Fruit fly (Drosophila melanogaster) whole organism, embryonic: ENCODE results near the gene CG12116.

ENCODE experiments used
- CG11085 ChIP-seq: fragments of 200-800 bp; sonication (Bioruptor generic); IDR thresholded peaks from 2 replicates; pipeline ENCODE4 v1.3.6; 2022; ENCODE audit warnings: missing biosample characterization, missing genetic modification characterization
- CG11504 ChIP-seq: fragments of 200-800 bp; sonication (Bioruptor generic); optimal IDR thresholded peaks from 3 replicates; lab custom pipeline; 2019; ENCODE audit warnings: missing biosample characterization, mild to moderate bottlenecking, missing genetic modification characterization, moderate library complexity
- CG11695 ChIP-seq: fragments of 200-800 bp; sonication (Bioruptor generic); IDR thresholded peaks from 3 replicates; pipeline ENCODE4 v1.3.6; 2022; ENCODE audit warnings: missing biosample characterization, missing genetic modification characterization
- CG12659 ChIP-seq: fragments of 200-800 bp; sonication (Bioruptor generic); optimal IDR thresholded peaks from 3 replicates; lab custom pipeline; 2017; ENCODE audit warnings: mild to moderate bottlenecking, missing biosample characterization, missing genetic modification reagents, missing genetic modification characterization
- CG14014 ChIP-seq: fragments of 200-800 bp; sonication (Bioruptor generic); IDR thresholded peaks from 2 replicates; pipeline ENCODE4 v1.3.6; 2022; ENCODE audit warnings: missing biosample characterization, missing genetic modification characterization
- CG14667 ChIP-seq: fragments of 200-800 bp; sonication (Bioruptor generic); IDR thresholded peaks from 2 replicates; pipeline ENCODE4 v1.3.6; 2022; ENCODE audit warnings: missing biosample characterization, missing genetic modification characterization
- CG1602 ChIP-seq: fragments of 200-800 bp; sonication (Bioruptor generic); optimal IDR thresholded peaks from 3 replicates; lab custom pipeline; 2016; ENCODE audit warnings: missing biosample characterization, missing genetic modification characterization
- CG17829 ChIP-seq: fragments of 200-800 bp; optimal IDR thresholded peaks from 2 replicates; lab custom pipeline; 2019; ENCODE audit warnings: missing biosample characterization, mild to moderate bottlenecking, missing genetic modification characterization, moderate library complexity
- CG18011 ChIP-seq: fragments of 200-800 bp; sonication (Bioruptor generic); optimal IDR thresholded peaks from 2 replicates; lab custom pipeline; 2017; ENCODE audit warnings: missing biosample characterization, missing genetic modification characterization, mild to moderate bottlenecking, moderate library complexity, missing genotype
- CG18262 ChIP-seq: fragments of 200-800 bp; optimal IDR thresholded peaks from 3 replicates; lab custom pipeline; 2019; ENCODE audit warnings: missing biosample characterization, mild to moderate bottlenecking, missing genetic modification characterization, moderate library complexity
- CG18476 ChIP-seq: fragments of 200-800 bp; sonication (Bioruptor generic); optimal IDR thresholded peaks from 2 replicates; lab custom pipeline; 2016; ENCODE audit warnings: missing biosample characterization, mild to moderate bottlenecking, missing genetic modification characterization
- CG4404 ChIP-seq: fragments of 200-800 bp; sonication (Bioruptor generic); IDR thresholded peaks from 2 replicates; pipeline ENCODE4 v1.3.6; 2022; ENCODE audit warnings: missing biosample characterization, missing genetic modification characterization
- CG6689 ChIP-seq: fragments of 200-800 bp; sonication (Bioruptor generic); IDR thresholded peaks from 2 replicates; pipeline ENCODE4 v1.3.6; 2022; ENCODE audit warnings: missing biosample characterization, missing genetic modification characterization
- CG8089 ChIP-seq: fragments of 200-800 bp; sonication (Bioruptor generic); optimal IDR thresholded peaks from 3 replicates; lab custom pipeline; 2016; ENCODE audit warnings: missing biosample characterization, missing genetic modification characterization
- CG8290 ChIP-seq, 3 experiments: fragments of 200-800 bp; sonication (Bioruptor generic); optimal IDR thresholded peaks; 2 replicates each; lab custom pipeline; 2016 to 2019; ENCODE audit warnings: missing biosample characterization in 3 of 3, missing genetic modification characterization in 3 of 3, mild to moderate bottlenecking in 2 of 3, moderate library complexity in 1 of 3
- CG8359 ChIP-seq: fragments of 200-800 bp; sonication (Bioruptor generic); optimal IDR thresholded peaks from 2 replicates; lab custom pipeline; 2017; ENCODE audit warnings: missing biosample characterization, mild to moderate bottlenecking, missing genetic modification characterization, borderline replicate concordance
- CG8388 ChIP-seq: fragments of 200-800 bp; sonication (Bioruptor generic); optimal IDR thresholded peaks from 2 replicates; lab custom pipeline; 2019; ENCODE audit warnings: missing biosample characterization, mild to moderate bottlenecking, missing genetic modification characterization, moderate library complexity
- CG9876 ChIP-seq: fragments of 200-800 bp; sonication (Bioruptor generic); optimal IDR thresholded peaks from 2 replicates; lab custom pipeline; 2016; ENCODE audit warnings: missing biosample characterization, missing genetic modification characterization
- Dfd ChIP-seq, 2 experiments: fragments of >200 bp; optimal IDR thresholded peaks; 2 replicates each; lab custom pipeline; 2017; ENCODE audit warnings: missing biosample characterization in 2 of 2, missing genetic modification characterization in 2 of 2
- Drgx ChIP-seq: fragments of 200-800 bp; sonication (Bioruptor generic); IDR thresholded peaks from 2 replicates; pipeline ENCODE4 v1.3.6; 2022; ENCODE audit warnings: missing biosample characterization, missing genetic modification characterization
- Fer2 ChIP-seq: fragments of 200-800 bp; sonication (Bioruptor generic); optimal IDR thresholded peaks from 2 replicates; lab custom pipeline; 2018; ENCODE audit warnings: missing biosample characterization, mild to moderate bottlenecking, missing genetic modification characterization, moderate library complexity
- HHEX ChIP-seq: fragments of 200-800 bp; sonication (Bioruptor generic); optimal IDR thresholded peaks from 3 replicates; lab custom pipeline; 2017; ENCODE audit warnings: missing biosample characterization, mild to moderate bottlenecking, missing genetic modification characterization, missing genetic modification reagents
- Hr78 ChIP-seq, 2 experiments: fragments of 200-800 bp in 1 of 2; fragments of >200 bp in 1 of 2; sonication (Bioruptor generic) in 1 of 2; optimal IDR thresholded peaks; 2 replicates each; lab custom pipeline; 2017 to 2019; ENCODE audit warnings: missing biosample characterization in 2 of 2, missing genetic modification characterization in 2 of 2, mild to moderate bottlenecking in 1 of 2, moderate library complexity in 1 of 2
- PHDP ChIP-seq: fragments of 200-800 bp; sonication (Bioruptor generic); optimal IDR thresholded peaks from 3 replicates; lab custom pipeline; 2018; ENCODE audit warnings: missing biosample characterization, mild to moderate bottlenecking, missing genetic modification characterization, moderate library complexity
- Rx ChIP-seq: fragments of 200-800 bp; sonication (Bioruptor generic); IDR thresholded peaks from 2 replicates; pipeline ENCODE4 v1.3.6; 2022; ENCODE audit warnings: missing biosample characterization, missing genetic modification characterization
- Stat92E ChIP-seq, 3 experiments: fragments of >200 bp in 2 of 3; fragments of 200-800 bp in 1 of 3; sonication (Bioruptor generic) in 1 of 3; optimal IDR thresholded peaks; 2 replicates each; lab custom pipeline; 2017 to 2019; ENCODE audit warnings: missing biosample characterization in 3 of 3, missing genetic modification characterization in 3 of 3, mild to moderate bottlenecking in 1 of 3, moderate library complexity in 1 of 3
- Trl ChIP-seq, 3 experiments: fragments of >200 bp in 2 of 3; fragments of 200-800 bp in 1 of 3; sonication (Bioruptor generic) in 1 of 3; optimal IDR thresholded peaks; 2 replicates in 1 of 3; 3 replicates in 2 of 3; lab custom pipeline; 2016 to 2017; ENCODE audit warnings: missing biosample characterization in 1 of 3, missing genetic modification characterization in 1 of 3
- YL-1 ChIP-seq: fragments of 200-800 bp; sonication (Bioruptor generic); optimal IDR thresholded peaks from 3 replicates; lab custom pipeline; 2017; ENCODE audit warnings: missing biosample characterization, mild to moderate bottlenecking, missing genetic modification characterization
- amos ChIP-seq: fragments of 200-800 bp; sonication (Bioruptor generic); IDR thresholded peaks from 2 replicates; pipeline ENCODE4 v1.3.6; 2022; ENCODE audit warnings: missing biosample characterization, missing genetic modification characterization; ENCODE audit not compliant: partially characterized antibody
- ara ChIP-seq: fragments of 200-800 bp; sonication (Bioruptor generic); IDR thresholded peaks from 2 replicates; pipeline ENCODE4 v1.3.6; 2022; ENCODE audit warnings: missing biosample characterization, missing genetic modification characterization
- bcd ChIP-seq: fragments of 200-800 bp; sonication (Bioruptor generic); optimal IDR thresholded peaks from 2 replicates; lab custom pipeline; 2017; ENCODE audit warnings: missing biosample characterization, mild to moderate bottlenecking, missing genetic modification characterization
- btn ChIP-seq: fragments of 200-800 bp; sonication (Bioruptor generic); optimal IDR thresholded peaks from 2 replicates; lab custom pipeline; 2016; ENCODE audit warnings: missing biosample characterization, missing genetic modification characterization
- dati ChIP-seq: fragments of 200-800 bp; sonication (Bioruptor generic); IDR thresholded peaks from 2 replicates; pipeline ENCODE4 v1.3.6; 2022; ENCODE audit warnings: missing biosample characterization, missing genetic modification characterization
- dpn ChIP-seq, 2 experiments: fragments of 200-800 bp; sonication (Bioruptor generic); optimal IDR thresholded peaks; 3 replicates each; lab custom pipeline; 2016; ENCODE audit warnings: missing biosample characterization in 2 of 2, missing genetic modification characterization in 2 of 2
- fd102C ChIP-seq: fragments of 200-800 bp; sonication (Bioruptor generic); optimal IDR thresholded peaks from 2 replicates; lab custom pipeline; 2018; ENCODE audit warnings: missing biosample characterization, mild to moderate bottlenecking, missing genetic modification characterization, moderate library complexity
- grau ChIP-seq: fragments of 200-800 bp; optimal IDR thresholded peaks from 3 replicates; lab custom pipeline; 2019; ENCODE audit warnings: missing biosample characterization, mild to moderate bottlenecking, missing genetic modification characterization, moderate library complexity
- kah ChIP-seq: fragments of 200-800 bp; sonication (Bioruptor generic); optimal IDR thresholded peaks from 2 replicates; lab custom pipeline; 2018; ENCODE audit warnings: missing biosample characterization, mild to moderate bottlenecking, missing genetic modification characterization
- lbe ChIP-seq: fragments of 200-800 bp; sonication (Bioruptor generic); optimal IDR thresholded peaks from 2 replicates; lab custom pipeline; 2016; ENCODE audit warnings: missing biosample characterization, mild to moderate bottlenecking, missing genetic modification characterization
- maf-S ChIP-seq: fragments of 200-800 bp; sonication (Bioruptor generic); optimal IDR thresholded peaks from 2 replicates; lab custom pipeline; 2016; ENCODE audit warnings: missing biosample characterization, missing genetic modification characterization
- pan ChIP-seq, 4 experiments: fragments of >200 bp in 3 of 4; fragments of 200-800 bp in 1 of 4; sonication (Bioruptor generic) in 1 of 4; optimal IDR thresholded peaks in 3 of 4; IDR thresholded peaks in 1 of 4; 2 replicates each; pipeline versions ENCODE4 v1.3.6 to Lab custom; 2017 to 2022; ENCODE audit warnings: missing biosample characterization in 2 of 4, missing genetic modification characterization in 2 of 4, mixed read lengths in 1 of 4
- peb ChIP-seq: fragments of 200-800 bp; sonication (Bioruptor generic); IDR thresholded peaks from 2 replicates; pipeline ENCODE4 v1.3.6; 2022; ENCODE audit warnings: missing biosample characterization, missing genetic modification characterization
- salm ChIP-seq: fragments of 200-800 bp; sonication (Bioruptor generic); optimal IDR thresholded peaks from 2 replicates; lab custom pipeline; 2018; ENCODE audit warnings: missing biosample characterization, mild to moderate bottlenecking, missing genetic modification characterization
- scrt ChIP-seq: fragments of 200-800 bp; sonication (Bioruptor generic); optimal IDR thresholded peaks from 2 replicates; lab custom pipeline; 2018; ENCODE audit warnings: missing biosample characterization, mild to moderate bottlenecking, missing genetic modification characterization, moderate library complexity
- so ChIP-seq: fragments of 200-800 bp; sonication (Bioruptor generic); IDR thresholded peaks from 3 replicates; pipeline ENCODE4 v1.3.6; 2022; ENCODE audit warnings: missing biosample characterization, missing genetic modification characterization
- ssp ChIP-seq: fragments of 200-800 bp; sonication (Bioruptor generic); IDR thresholded peaks from 2 replicates; pipeline ENCODE4 v1.3.6; 2022; ENCODE audit warnings: missing biosample characterization, missing genetic modification characterization
- trem ChIP-seq: fragments of 200-800 bp; optimal IDR thresholded peaks from 3 replicates; lab custom pipeline; 2019; ENCODE audit warnings: missing biosample characterization, mild to moderate bottlenecking, missing genetic modification characterization, moderate library complexity
- zfh1 ChIP-seq: fragments of 200-800 bp; sonication (Bioruptor generic); IDR thresholded peaks from 3 replicates; pipeline ENCODE4 v1.3.6; 2022; ENCODE audit warnings: missing biosample characterization, missing genetic modification characterization

Gene CG12116

dm6 chrX:8464378-8465036 lies 4.3 kb downstream of the CG12116 start, which contains the start of gene Sptr (continued):
- TF ChIP-seq CG18476 (GFP tag; lab: Kevin White, UChicago) = peak; percentile 81
- peak; percentile 80 for TF ChIP-seq ara
- peak; percentile 92 for TF ChIP-seq CG14014 (GFP tag; lab: Robert Waterston, UW)
- peak; percentile 80 for TF ChIP-seq CG17829 (tag; lab: Kevin White, UChicago)
- TF ChIP-seq pan (optimal IDR thresholded peaks at IDR 0.05; lab: Kevin White, UChicago) = no peak
- TF ChIP-seq pan (GFP tag; optimal IDR thresholded peaks at IDR 0.05 in 1 of 2, IDR thresholded peaks at IDR 0.05 in 1 of 2) = peak in 1 of 2 experiments; percentile 94
- TF ChIP-seq so (GFP tag; lab: Robert Waterston, UW) = peak; percentile 91
- TF ChIP-seq CG18011 (GFP tag; lab: Kevin White, UChicago) = peak; percentile 92
- TF ChIP-seq scrt (GFP tag; lab: Kevin White, UChicago) = peak; percentile 89
- TF ChIP-seq CG12659 (GFP tag; lab: Kevin White, UChicago) = peak; percentile 92
- TF ChIP-seq Drgx (GFP tag; lab: Robert Waterston, UW) = peak; percentile 95
- peak; percentile 74 for TF ChIP-seq CG1602
- TF ChIP-seq CG6689 = peak; percentile 89
- peak; percentile 20 for TF ChIP-seq CG8290 (GFP tag; optimal IDR thresholded peaks at IDR 0.05; lab: Kevin White, UChicago)
- TF ChIP-seq CG8290 (tag; optimal IDR thresholded peaks at IDR 0.05; lab: Kevin White, UChicago) = peak in 1 of 2 experiments; percentile 80
- TF ChIP-seq PHDP (tag; lab: Kevin White, UChicago) = peak; percentile 93
- peak; percentile 60 for TF ChIP-seq CG8388 (GFP tag; lab: Kevin White, UChicago)
- TF ChIP-seq btn = no peak
- peak; percentile 35 to 75 for TF ChIP-seq Trl (optimal IDR thresholded peaks at IDR 0.05; lab: Kevin White, UChicago)
- TF ChIP-seq Trl (GFP tag; optimal IDR thresholded peaks at IDR 0.05; lab: Kevin White, UChicago) = peak; percentile 59
- TF ChIP-seq maf-S (GFP tag; lab: Kevin White, UChicago) = peak; percentile 62
- TF ChIP-seq ssp (GFP tag; lab: Robert Waterston, UW) = peak; percentile 72
- TF ChIP-seq CG9876 (GFP tag; lab: Kevin White, UChicago) = no peak
- TF ChIP-seq Hr78 (GFP tag; optimal IDR thresholded peaks at IDR 0.05; lab: Kevin White, UChicago) = peak in 1 of 2 experiments; percentile 63
- peak; percentile 65 for TF ChIP-seq CG4404
- TF ChIP-seq amos (GFP tag; lab: Robert Waterston, UW) = no peak
- peak; percentile 73 for TF ChIP-seq kah (GFP tag; lab: Kevin White, UChicago)
- peak; percentile 82 for TF ChIP-seq Rx (GFP tag; lab: Robert Waterston, UW)
- TF ChIP-seq CG11695 (GFP tag; lab: Robert Waterston, UW) = peak; percentile 93
- TF ChIP-seq CG11085 (GFP tag; lab: Robert Waterston, UW) = peak; percentile 83
- TF ChIP-seq HHEX (GFP tag; lab: Kevin White, UChicago) = peak; percentile 90
- TF ChIP-seq CG11504 = peak; percentile 91
- TF ChIP-seq YL-1 = peak; percentile 43
- TF ChIP-seq CG18262 (tag; lab: Kevin White, UChicago) = peak; percentile 75
- TF ChIP-seq Dfd (GFP tag; optimal IDR thresholded peaks at IDR 0.05; lab: Kevin White, UChicago) = no peak
- peak; percentile 57; the same call in 1 of the 2 replicates for TF ChIP-seq peb
- TF ChIP-seq CG8089 (GFP tag; lab: Kevin White, UChicago) = peak; percentile 2
- TF ChIP-seq bcd (GFP tag; lab: Kevin White, UChicago) = peak; percentile 87
- peak; percentile 82 for TF ChIP-seq salm
- peak; percentile 27 for TF ChIP-seq CG8359 (GFP tag; lab: Kevin White, UChicago)
- no peak for TF ChIP-seq Stat92E (GFP tag; optimal IDR thresholded peaks at IDR 0.05; lab: Kevin White, UChicago)
- peak; percentile 77 for TF ChIP-seq CG14667 (GFP tag; lab: Robert Waterston, UW)
- peak; percentile 80 for TF ChIP-seq Fer2
- TF ChIP-seq dpn (GFP tag; optimal IDR thresholded peaks at IDR 0.05; lab: Kevin White, UChicago) = peak; percentile 85 to 86
- TF ChIP-seq fd102C (GFP tag; lab: Kevin White, UChicago) = no peak
- TF ChIP-seq dati (GFP tag; lab: Robert Waterston, UW) = 0 out of 2 replicates have a peak, but pooled peaks have one; percentile 6
- TF ChIP-seq zfh1 (GFP tag; lab: Robert Waterston, UW) = peak; percentile 85
- TF ChIP-seq lbe (GFP tag; lab: Kevin White, UChicago) = peak; percentile 88
- TF ChIP-seq grau (tag; lab: Kevin White, UChicago) = peak; percentile 91
- TF ChIP-seq trem (tag; lab: Kevin White, UChicago) = peak; percentile 42
